Worm (Caenorhabditis elegans) whole organism, midembryonic: Measurements from ENCODE around the gene lrch-1.

Experiments
- T22C8.4 ChIP-seq: fragments of 200-800 bp; sonication (Bioruptor generic); IDR thresholded peaks from 2 replicates; pipeline ENCODE4 v1.3.6; 2022; ENCODE audit warnings: missing genetic modification characterization, missing compliant biosample characterization
- cog-1 ChIP-seq: sonication (generic microtip); optimal IDR thresholded peaks from 2 replicates; lab custom pipeline; 2016; ENCODE audit warnings: missing genetic modification characterization, missing compliant biosample characterization
- flt-1 ChIP-seq: fragments of 200-800 bp; sonication (Bioruptor generic); IDR thresholded peaks from 2 replicates; pipeline ENCODE4 v1.3.6; 2022; ENCODE audit warnings: missing genetic modification characterization, missing compliant biosample characterization
- klf-2 ChIP-seq: fragments of 200-800 bp; sonication (Bioruptor generic); conservative IDR thresholded peaks from 2 replicates; pipeline ENCODE4 v1.3.6; 2022; ENCODE audit warnings: missing genetic modification reagents, missing genetic modification characterization, missing compliant biosample characterization
- med-1 ChIP-seq: sonication (generic microtip); optimal IDR thresholded peaks from 2 replicates; lab custom pipeline; 2017; ENCODE audit warnings: missing genetic modification characterization, mild to moderate bottlenecking, missing compliant biosample characterization, antibody characterized with exemption, missing genetic modification reagents; ENCODE audit not compliant: insufficient read depth
- ref-1 ChIP-seq: fragments of 200-800 bp; sonication (Bioruptor generic); conservative IDR thresholded peaks from 2 replicates; pipeline ENCODE4 v1.3.6; 2022; ENCODE audit warnings: missing genetic modification reagents, missing genetic modification characterization, missing compliant biosample characterization
- tab-1 ChIP-seq: fragments of 200-800 bp; sonication (Bioruptor generic); IDR thresholded peaks from 2 replicates; pipeline ENCODE4 v1.3.6; 2022; ENCODE audit warnings: missing genetic modification characterization, missing compliant biosample characterization
- ztf-23 ChIP-seq: fragments of 200-800 bp; sonication (Bioruptor generic); IDR thresholded peaks from 2 replicates; pipeline ENCODE4 v1.3.6; 2022; ENCODE audit warnings: missing genetic modification reagents, missing genetic modification characterization, missing compliant biosample characterization
- ztf-29 ChIP-seq: fragments of 200-800 bp; sonication (Bioruptor generic); IDR thresholded peaks from 2 replicates; pipeline ENCODE4 v1.3.6; 2022; ENCODE audit warnings: missing genetic modification reagents, missing genetic modification characterization, missing compliant biosample characterization

The lrch-1 gene

ce11 chrX:6221097-6221496 is 4.6 kb upstream of the lrch-1 start:
- TF ChIP-seq ref-1 (GFP tag; lab: Robert Waterston, UW) (no peak), flt-1 (GFP tag; lab: Robert Waterston, UW) (no peak), klf-2 (GFP tag; lab: Robert Waterston, UW) (no peak), ztf-29 (GFP tag; lab: Robert Waterston, UW) (no peak), ztf-23 (GFP tag; lab: Robert Waterston, UW) (no peak), tab-1 (GFP tag; lab: Robert Waterston, UW) (no peak)

DNA sequence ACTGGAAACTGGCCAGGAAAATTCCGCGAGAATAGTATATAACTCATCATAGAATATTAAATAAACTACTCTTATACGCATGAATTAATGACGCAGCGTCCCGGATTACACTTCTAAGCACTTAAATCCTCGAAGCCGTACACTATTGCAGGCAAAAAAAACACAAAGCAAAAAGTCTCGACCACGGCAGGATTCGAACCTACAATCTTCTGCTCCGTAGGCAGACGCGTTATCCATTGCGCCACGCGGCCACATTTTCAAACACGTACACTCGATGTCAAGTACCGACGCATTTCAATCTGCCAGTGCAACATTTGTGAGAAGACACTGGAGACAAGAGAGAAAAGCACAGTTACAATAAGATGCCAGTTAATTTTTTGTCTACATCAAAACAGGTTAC is 3.4 kb upstream of the lrch-1 start:
- TF ChIP-seq med-1 (GFP tag; lab: Kevin White, UChicago): no peak
- peak; percentile 80 for TF ChIP-seq ztf-23 (GFP tag; lab: Robert Waterston, UW)
- peak; percentile 89 for TF ChIP-seq flt-1 (GFP tag; lab: Robert Waterston, UW)
- peak; percentile 77 for TF ChIP-seq tab-1 (GFP tag; lab: Robert Waterston, UW)
- peak; percentile 38; the same call in 1 of the 2 replicates for TF ChIP-seq T22C8.4 (GFP tag; lab: Robert Waterston, UW)
- TF ChIP-seq ref-1 (GFP tag; lab: Robert Waterston, UW): 0 out of 2 replicates have a peak, but pooled peaks have one; percentile 54
- TF ChIP-seq cog-1 (tag; lab: Kevin White, UChicago): no peak
- peak; percentile 46 for TF ChIP-seq ztf-29 (GFP tag; lab: Robert Waterston, UW)
- peak; percentile 60; the same call in 1 of the 2 replicates for TF ChIP-seq klf-2 (GFP tag; lab: Robert Waterston, UW)

DNA sequence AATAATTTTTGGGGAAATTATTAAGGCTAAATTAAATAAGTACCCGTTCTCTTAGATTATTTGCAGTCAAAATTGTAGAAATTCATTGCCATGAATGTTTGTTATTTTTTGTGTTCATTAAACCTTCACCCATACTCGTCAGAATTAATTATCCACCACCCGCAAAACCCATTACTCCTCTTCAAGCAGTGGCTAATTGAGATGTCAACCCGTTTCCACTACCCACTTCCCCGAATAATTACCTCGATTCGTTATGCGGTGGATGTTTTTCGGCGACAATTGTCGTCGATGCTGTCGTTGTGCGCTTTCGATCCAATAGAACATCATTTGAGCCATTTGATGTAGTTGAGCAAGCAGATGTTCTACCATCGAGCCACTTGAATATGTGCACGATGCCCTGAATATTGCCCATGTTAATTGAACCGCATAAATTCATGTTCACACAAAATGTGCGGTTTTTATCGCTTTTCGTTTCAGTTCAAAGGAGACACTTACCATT is 5.1 kb downstream of the lrch-1 start:
- TF ChIP-seq T22C8.4 (GFP tag; lab: Robert Waterston, UW) (no peak), ztf-29 (GFP tag; lab: Robert Waterston, UW) (no peak), ref-1 (GFP tag; lab: Robert Waterston, UW) (no peak), ztf-23 (GFP tag; lab: Robert Waterston, UW) (no peak), cog-1 (tag; lab: Kevin White, UChicago) (no peak), med-1 (GFP tag; lab: Kevin White, UChicago) (no peak), klf-2 (GFP tag; lab: Robert Waterston, UW) (no peak), flt-1 (GFP tag; lab: Robert Waterston, UW) (no peak), tab-1 (GFP tag; lab: Robert Waterston, UW) (no peak; the same call in 1 of the 2 replicates)

- TF ChIP-seq cog-1 (tag; lab: Kevin White, UChicago) (no peak), klf-2 (GFP tag; lab: Robert Waterston, UW) (no peak), tab-1 (GFP tag; lab: Robert Waterston, UW) (no peak), ref-1 (GFP tag; lab: Robert Waterston, UW) (no peak), flt-1 (GFP tag; lab: Robert Waterston, UW) (no peak), ztf-23 (GFP tag; lab: Robert Waterston, UW) (no peak), med-1 (GFP tag; lab: Kevin White, UChicago) (no peak), ztf-29 (GFP tag; lab: Robert Waterston, UW) (no peak), T22C8.4 (GFP tag; lab: Robert Waterston, UW) (no peak)
Observed at ce11 chrX:6208463-6208862, 8.0 kb downstream of the lrch-1 start, which contains the start of gene C14F11.7. C14F11.7 (minus strand) TSS chrX:6208563.

- TF ChIP-seq tab-1 (GFP tag; lab: Robert Waterston, UW) (peak; percentile 99), T22C8.4 (GFP tag; lab: Robert Waterston, UW) (peak; percentile 95), flt-1 (GFP tag; lab: Robert Waterston, UW) (peak; percentile 98), ref-1 (GFP tag; lab: Robert Waterston, UW) (peak; percentile 92), ztf-29 (GFP tag; lab: Robert Waterston, UW) (peak; percentile 93), cog-1 (tag; lab: Kevin White, UChicago) (peak; percentile 94), klf-2 (GFP tag; lab: Robert Waterston, UW) (peak; percentile 98), med-1 (GFP tag; lab: Kevin White, UChicago) (peak; percentile 74), ztf-23 (GFP tag; lab: Robert Waterston, UW) (peak; percentile 97)
Observed at ce11 chrX:6207687-6208088, 8.8 kb downstream of the lrch-1 start, which contains the start of gene T13C5.6. T13C5.6 (minus strand) TSS chrX:6207687.

- TF ChIP-seq tab-1 (GFP tag; lab: Robert Waterston, UW) (no peak), ref-1 (GFP tag; lab: Robert Waterston, UW) (no peak), flt-1 (GFP tag; lab: Robert Waterston, UW) (no peak), klf-2 (GFP tag; lab: Robert Waterston, UW) (no peak), T22C8.4 (GFP tag; lab: Robert Waterston, UW) (no peak), med-1 (GFP tag; lab: Kevin White, UChicago) (no peak), cog-1 (tag; lab: Kevin White, UChicago) (no peak), ztf-23 (GFP tag; lab: Robert Waterston, UW) (no peak), ztf-29 (GFP tag; lab: Robert Waterston, UW) (no peak)
Observed at ce11 chrX:6206305-6206704, 10.1 kb downstream of the lrch-1 start, which contains the start of gene mtp-18. mtp-18 (minus strand) TSS chrX:6206405.

- TF ChIP-seq ztf-29 (GFP tag; lab: Robert Waterston, UW) (no peak), ref-1 (GFP tag; lab: Robert Waterston, UW) (no peak), tab-1 (GFP tag; lab: Robert Waterston, UW) (no peak), cog-1 (tag; lab: Kevin White, UChicago) (no peak), flt-1 (GFP tag; lab: Robert Waterston, UW) (no peak), ztf-23 (GFP tag; lab: Robert Waterston, UW) (no peak)
Observed at ce11 chrX:6205325-6205724, 11.1 kb downstream of the lrch-1 start.

- TF ChIP-seq ref-1 (GFP tag; lab: Robert Waterston, UW): no peak
- no peak for TF ChIP-seq ztf-23 (GFP tag; lab: Robert Waterston, UW)
- no peak for TF ChIP-seq T22C8.4 (GFP tag; lab: Robert Waterston, UW)
- no peak for TF ChIP-seq tab-1 (GFP tag; lab: Robert Waterston, UW)
- TF ChIP-seq klf-2 (GFP tag; lab: Robert Waterston, UW): no peak
Observed at ce11 chrX:6204696-6205232, 11.7 kb downstream of the lrch-1 start, which contains the start of gene bca-1. bca-1 (minus strand) TSS chrX:6204746.
